Fruit fly (Drosophila melanogaster) whole organism, adult: ENCODE results near the gene CG13894.

ENCODE experiments used
- CG11617 ChIP-seq: fragments of 200-800 bp; sonication (Bioruptor generic); optimal IDR thresholded peaks from 2 replicates; lab custom pipeline; 2017; ENCODE audit warnings: mild to moderate bottlenecking, missing biosample characterization, missing genetic modification reagents, missing genetic modification characterization
- CG12768 ChIP-seq: fragments of 200-800 bp; sonication (Bioruptor generic); optimal IDR thresholded peaks from 2 replicates; lab custom pipeline; 2017; ENCODE audit warnings: missing biosample characterization, missing genetic modification characterization, mild to moderate bottlenecking, moderate library complexity, missing genetic modification reagents
- CG14711 ChIP-seq: fragments of 200-800 bp; sonication (Bioruptor generic); optimal IDR thresholded peaks from 2 replicates; lab custom pipeline; 2018; ENCODE audit warnings: missing biosample characterization, mild to moderate bottlenecking, missing genetic modification characterization, moderate library complexity
- CG1620 ChIP-seq: fragments of 200-800 bp; sonication (Bioruptor generic); optimal IDR thresholded peaks from 2 replicates; lab custom pipeline; 2016; ENCODE audit warnings: missing biosample characterization, missing genetic modification characterization
- CG33017 ChIP-seq: fragments of 200-800 bp; sonication (Bioruptor generic); optimal IDR thresholded peaks from 2 replicates; lab custom pipeline; 2018; ENCODE audit warnings: missing biosample characterization, mild to moderate bottlenecking, missing genetic modification characterization, moderate library complexity
- CG5204 ChIP-seq: fragments of 200-800 bp; sonication (Bioruptor generic); optimal IDR thresholded peaks from 2 replicates; lab custom pipeline; 2016; ENCODE audit warnings: missing biosample characterization, missing genetic modification characterization
- CG7045 ChIP-seq: fragments of 200-800 bp; sonication (Bioruptor generic); optimal IDR thresholded peaks from 2 replicates; lab custom pipeline; 2017; ENCODE audit warnings: missing biosample characterization, mild to moderate bottlenecking, missing genetic modification characterization
- CG7101 ChIP-seq: fragments of 200-800 bp; sonication (Bioruptor generic); optimal IDR thresholded peaks from 2 replicates; lab custom pipeline; 2018; ENCODE audit warnings: missing biosample characterization, mild to moderate bottlenecking, missing genetic modification characterization, moderate library complexity
- Clk ChIP-seq: fragments of 200-800 bp; sonication (Bioruptor generic); optimal IDR thresholded peaks from 2 replicates; lab custom pipeline; 2017; ENCODE audit warnings: missing biosample characterization, missing genetic modification characterization
- Crg-1 ChIP-seq: fragments of 200-800 bp; sonication (Bioruptor generic); optimal IDR thresholded peaks from 2 replicates; lab custom pipeline; 2016; ENCODE audit warnings: missing biosample characterization, missing genetic modification characterization
- Hr96 ChIP-seq: fragments of 200-800 bp; sonication (Bioruptor generic); optimal IDR thresholded peaks from 2 replicates; lab custom pipeline; 2016; ENCODE audit warnings: missing biosample characterization, missing genetic modification characterization
- Mnt ChIP-seq: fragments of 200-800 bp; sonication (Bioruptor generic); optimal IDR thresholded peaks from 2 replicates; lab custom pipeline; 2016; ENCODE audit warnings: missing biosample characterization, mild to moderate bottlenecking, missing genetic modification characterization
- bab1 ChIP-seq: fragments of 200-800 bp; sonication (Bioruptor generic); optimal IDR thresholded peaks from 3 replicates; lab custom pipeline; 2019; ENCODE audit warnings: missing biosample characterization, mild to moderate bottlenecking, missing genetic modification characterization, moderate library complexity
- cic ChIP-seq: fragments of 200-800 bp; sonication (Bioruptor generic); optimal IDR thresholded peaks from 2 replicates; lab custom pipeline; 2017; ENCODE audit warnings: missing biosample characterization, mild to moderate bottlenecking, missing genetic modification characterization, moderate library complexity
- cnc ChIP-seq, 2 experiments: fragments of >200 bp; optimal IDR thresholded peaks; 2 replicates each; lab custom pipeline; 2017
- kay ChIP-seq: fragments of 200-800 bp; sonication (Bioruptor generic); peaks from one replicate; lab custom pipeline; 2016; ENCODE audit warnings: missing biosample characterization, missing genetic modification characterization, borderline replicate concordance
- ovo ChIP-seq: fragments of 200-800 bp; sonication (Bioruptor generic); optimal IDR thresholded peaks from 2 replicates; lab custom pipeline; 2016; ENCODE audit warnings: missing biosample characterization, missing genetic modification characterization
- pad ChIP-seq: fragments of 200-800 bp; sonication (Bioruptor generic); optimal IDR thresholded peaks from 3 replicates; lab custom pipeline; 2017; ENCODE audit warnings: missing biosample characterization, missing genetic modification characterization, mild to moderate bottlenecking, moderate library complexity, missing genetic modification reagents
- tj ChIP-seq: fragments of 200-800 bp; sonication (Bioruptor generic); optimal IDR thresholded peaks from 3 replicates; lab custom pipeline; 2017; ENCODE audit warnings: missing biosample characterization, mild to moderate bottlenecking, missing genetic modification characterization, moderate library complexity
- toe ChIP-seq: fragments of 200-800 bp; sonication (Bioruptor generic); optimal IDR thresholded peaks from 2 replicates; lab custom pipeline; 2016; ENCODE audit warnings: missing biosample characterization, missing genetic modification characterization

CG13894 gene

dm6 chr3L:737445-738116 is 38.6 kb upstream of the CG13894 start:
- TF ChIP-seq Mnt (GFP tag; lab: Kevin White, UChicago) (no peak), ovo (GFP tag; lab: Kevin White, UChicago) (no peak), tj (GFP tag; lab: Kevin White, UChicago) (no peak)

dm6 chr3L:736542-737166 is 37.7 kb upstream of the CG13894 start:
- TF ChIP-seq cnc (optimal IDR thresholded peaks at IDR 0.05; lab: Kevin White, UChicago), result no peak
- TF ChIP-seq CG5204 (GFP tag; lab: Kevin White, UChicago), result no peak
- TF ChIP-seq cic (GFP tag; lab: Kevin White, UChicago), result no peak
- no peak for TF ChIP-seq CG7101 (tag; lab: Kevin White, UChicago)
- TF ChIP-seq kay (GFP tag; lab: Kevin White, UChicago), result no peak
- no peak for TF ChIP-seq toe (GFP tag; lab: Kevin White, UChicago)
- no peak for TF ChIP-seq pad
- TF ChIP-seq CG12768, result no peak
- TF ChIP-seq Hr96 (GFP tag; lab: Kevin White, UChicago), result no peak
- no peak for TF ChIP-seq bab1
- TF ChIP-seq CG14711 (tag; lab: Kevin White, UChicago), result no peak
- no peak for TF ChIP-seq Crg-1 (GFP tag; lab: Kevin White, UChicago)
- no peak for TF ChIP-seq Clk (GFP tag; lab: Kevin White, UChicago)
- TF ChIP-seq ovo (GFP tag; lab: Kevin White, UChicago), result no peak
- no peak for TF ChIP-seq CG1620 (GFP tag; lab: Kevin White, UChicago)
- TF ChIP-seq CG11617 (GFP tag; lab: Kevin White, UChicago), result no peak
- TF ChIP-seq tj (GFP tag; lab: Kevin White, UChicago), result no peak

- TF ChIP-seq CG33017 (tag; lab: Kevin White, UChicago), result no peak
- TF ChIP-seq bab1, result no peak
- no peak for TF ChIP-seq Hr96 (GFP tag; lab: Kevin White, UChicago)
- TF ChIP-seq ovo (GFP tag; lab: Kevin White, UChicago), result no peak
- no peak for TF ChIP-seq CG12768
- TF ChIP-seq toe (GFP tag; lab: Kevin White, UChicago), result no peak
- TF ChIP-seq CG7045 (GFP tag; lab: Kevin White, UChicago), result no peak
- TF ChIP-seq pad, result no peak
- no peak for TF ChIP-seq cnc (optimal IDR thresholded peaks at IDR 0.05; lab: Kevin White, UChicago)
- no peak for TF ChIP-seq Clk (GFP tag; lab: Kevin White, UChicago)
- no peak for TF ChIP-seq CG1620 (GFP tag; lab: Kevin White, UChicago)
- TF ChIP-seq CG14711 (tag; lab: Kevin White, UChicago), result no peak
Measured at dm6 chr3L:735948-736347, 37.0 kb upstream of the CG13894 start.

- TF ChIP-seq CG7101 (tag; lab: Kevin White, UChicago), result no peak
- no peak for TF ChIP-seq CG14711 (tag; lab: Kevin White, UChicago)
- no peak for TF ChIP-seq ovo (GFP tag; lab: Kevin White, UChicago)
- no peak for TF ChIP-seq CG7045 (GFP tag; lab: Kevin White, UChicago)
- no peak for TF ChIP-seq pad
- no peak for TF ChIP-seq cnc (optimal IDR thresholded peaks at IDR 0.05; lab: Kevin White, UChicago)
- no peak for TF ChIP-seq CG12768
- no peak for TF ChIP-seq Hr96 (GFP tag; lab: Kevin White, UChicago)
- TF ChIP-seq CG5204 (GFP tag; lab: Kevin White, UChicago), result no peak
- no peak for TF ChIP-seq Crg-1 (GFP tag; lab: Kevin White, UChicago)
- TF ChIP-seq CG11617 (GFP tag; lab: Kevin White, UChicago), result no peak
- no peak for TF ChIP-seq Mnt (GFP tag; lab: Kevin White, UChicago)
- no peak for TF ChIP-seq kay (GFP tag; lab: Kevin White, UChicago)
- TF ChIP-seq CG33017 (tag; lab: Kevin White, UChicago), result no peak
- TF ChIP-seq Clk (GFP tag; lab: Kevin White, UChicago), result no peak
- no peak for TF ChIP-seq CG1620 (GFP tag; lab: Kevin White, UChicago)
- TF ChIP-seq tj (GFP tag; lab: Kevin White, UChicago), result no peak
- TF ChIP-seq toe (GFP tag; lab: Kevin White, UChicago), result no peak
Measured at dm6 chr3L:735315-735714, 36.4 kb upstream of the CG13894 start.

- TF ChIP-seq cic (GFP tag; lab: Kevin White, UChicago), result no peak
- TF ChIP-seq toe (GFP tag; lab: Kevin White, UChicago), result no peak
- no peak for TF ChIP-seq ovo (GFP tag; lab: Kevin White, UChicago)
- no peak for TF ChIP-seq CG33017 (tag; lab: Kevin White, UChicago)
- TF ChIP-seq Crg-1 (GFP tag; lab: Kevin White, UChicago), result no peak
- TF ChIP-seq Hr96 (GFP tag; lab: Kevin White, UChicago), result no peak
- TF ChIP-seq CG5204 (GFP tag; lab: Kevin White, UChicago), result no peak
- TF ChIP-seq tj (GFP tag; lab: Kevin White, UChicago), result no peak
- TF ChIP-seq bab1, result no peak
- no peak for TF ChIP-seq CG1620 (GFP tag; lab: Kevin White, UChicago)
- TF ChIP-seq CG11617 (GFP tag; lab: Kevin White, UChicago), result no peak
- TF ChIP-seq CG7045 (GFP tag; lab: Kevin White, UChicago), result no peak
- TF ChIP-seq CG7101 (tag; lab: Kevin White, UChicago), result no peak
- no peak for TF ChIP-seq CG12768
Measured at dm6 chr3L:733845-734697, 35.1 kb upstream of the CG13894 start.
